Fruit fly (Drosophila melanogaster): ENCODE measurements around the gene Smn.

The Smn gene

dm6 chr3L:16612152-16612551 lies 30.8 kb upstream of the Smn start, which contains the start of gene CG4101 (continued):
- TF ChIP-seq CG12071 (GFP tag; optimal IDR thresholded peaks at IDR 0.05): peak; percentile 15
- no peak for TF ChIP-seq CG30431 (GFP tag; optimal IDR thresholded peaks at IDR 0.05)
- TF ChIP-seq sisA (GFP tag; IDR thresholded peaks at IDR 0.05): peak; percentile 72
- TF ChIP-seq zfh2 (GFP tag; optimal IDR thresholded peaks at IDR 0.05): peak; percentile 86
- peak; percentile 44 for TF ChIP-seq CG10959 (GFP tag; IDR thresholded peaks at IDR 0.05)
- peak; percentile 66 for TF ChIP-seq Rx (GFP tag; IDR thresholded peaks at IDR 0.05)
- peak; percentile 65 for TF ChIP-seq CG31441 (GFP tag; IDR thresholded peaks at IDR 0.05)
- peak; percentile 81 for TF ChIP-seq sna (GFP tag; IDR thresholded peaks at IDR 0.05; ENCODE audit: partially characterized antibody)
- peak; percentile 31 for TF ChIP-seq Deaf1 (tag; optimal IDR thresholded peaks at IDR 0.05)
- peak; percentile 31 for TF ChIP-seq CG3407 (GFP tag; optimal IDR thresholded peaks at IDR 0.05)
- peak; percentile 30 for TF ChIP-seq repo (GFP tag; optimal IDR thresholded peaks at IDR 0.05)
- TF ChIP-seq org-1 (GFP tag; optimal IDR thresholded peaks at IDR 0.05): no peak
- peak; percentile 77 for TF ChIP-seq CG13775 (GFP tag; optimal IDR thresholded peaks at IDR 0.05)
- peak; percentile 65 for TF ChIP-seq CG4854 (GFP tag; optimal IDR thresholded peaks at IDR 0.05)
- TF ChIP-seq CG5953 (GFP tag; IDR thresholded peaks at IDR 0.05): no peak
- peak; percentile 77 for TF ChIP-seq CG6689 (GFP tag; IDR thresholded peaks at IDR 0.05)
- peak; percentile 65; the same call in 1 of the 2 replicates for TF ChIP-seq E2f2 (GFP tag; IDR thresholded peaks at IDR 0.05)
- peak; percentile 55 for TF ChIP-seq peb (GFP tag; IDR thresholded peaks at IDR 0.05)
- peak; percentile 83 to 87 for TF ChIP-seq Pdp1 (GFP tag; optimal IDR thresholded peaks at IDR 0.05)
- TF ChIP-seq CG17385 (GFP tag; optimal IDR thresholded peaks at IDR 0.05): peak; percentile 62
- peak; percentile 85 for TF ChIP-seq pho (GFP tag; optimal IDR thresholded peaks at IDR 0.05)
- peak; percentile 87 for TF ChIP-seq CG34224 (GFP tag; IDR thresholded peaks at IDR 0.05; ENCODE audit: partially characterized antibody)
- TF ChIP-seq sug (tag; optimal IDR thresholded peaks at IDR 0.05): peak; percentile 88
- peak; percentile 71 for TF ChIP-seq Blimp-1 (GFP tag; optimal IDR thresholded peaks at IDR 0.05)
- peak; percentile 51 for TF ChIP-seq BtbVII (GFP tag; optimal IDR thresholded peaks at IDR 0.05)
- peak; percentile 82 for TF ChIP-seq ind (GFP tag; optimal IDR thresholded peaks at IDR 0.05)
- peak; percentile 0 for TF ChIP-seq p53 (GFP tag; optimal IDR thresholded peaks at IDR 0.05)
- TF ChIP-seq corto (GFP tag; optimal IDR thresholded peaks at IDR 0.05): peak; percentile 50
- peak; percentile 85 for TF ChIP-seq CG8924 (tag; optimal IDR thresholded peaks at IDR 0.05)
- TF ChIP-seq Sin3A (optimal IDR thresholded peaks at IDR 0.05): peak; percentile 43
- TF ChIP-seq CG4360 (GFP tag; IDR thresholded peaks at IDR 0.05): peak; percentile 50
- TF ChIP-seq zen2 (GFP tag; IDR thresholded peaks at IDR 0.05; ENCODE audit: partially characterized antibody): peak; percentile 73; the same call in 1 of the 3 replicates
- peak; percentile 68 for TF ChIP-seq nerfin-1 (tag; optimal IDR thresholded peaks at IDR 0.05)
- peak; percentile 76 for TF ChIP-seq shn (GFP tag; optimal IDR thresholded peaks at IDR 0.05)
- peak; percentile 74 for TF ChIP-seq CG17568 (GFP tag; optimal IDR thresholded peaks at IDR 0.05)
- peak; percentile 79 for TF ChIP-seq HLH54F (GFP tag; optimal IDR thresholded peaks at IDR 0.05)
- TF ChIP-seq slbo (GFP tag; IDR thresholded peaks at IDR 0.05): peak; percentile 89
- TF ChIP-seq Max (GFP tag; optimal IDR thresholded peaks at IDR 0.05): peak; percentile 72
- TF ChIP-seq zen (tag; optimal IDR thresholded peaks at IDR 0.05): peak; percentile 71
- peak; percentile 81 for TF ChIP-seq CG10543 (GFP tag; optimal IDR thresholded peaks at IDR 0.05)
- peak; percentile 54 for TF ChIP-seq CG6765 (GFP tag; optimal IDR thresholded peaks at IDR 0.05)
- peak; percentile 90 for TF ChIP-seq CG3281 (GFP tag; optimal IDR thresholded peaks at IDR 0.05)
- peak; percentile 80 for TF ChIP-seq CG9215 (GFP tag; IDR thresholded peaks at IDR 0.05)
- no peak for TF ChIP-seq bowl (GFP tag; IDR thresholded peaks at IDR 0.05)
- TF ChIP-seq CG10654 (GFP tag; optimal IDR thresholded peaks at IDR 0.05): peak; percentile 77
- TF ChIP-seq PHDP (tag; optimal IDR thresholded peaks at IDR 0.05): peak; percentile 82
- peak; percentile 74 for TF ChIP-seq CG13624 (GFP tag; optimal IDR thresholded peaks at IDR 0.05)
- no peak for TF ChIP-seq fd64A (GFP tag; optimal IDR thresholded peaks at IDR 0.05)
- TF ChIP-seq dan (GFP tag; IDR thresholded peaks at IDR 0.05): no peak
- peak; percentile 68 for TF ChIP-seq ttk (GFP tag; IDR thresholded peaks at IDR 0.05)
- peak; percentile 53 for TF ChIP-seq exex (tag; optimal IDR thresholded peaks at IDR 0.05)

Data from whole organism, embryonic.